Worm (Caenorhabditis elegans): Measurements from ENCODE around the gene fbxa-104.

ce11 chrV:15404859-15405258 is 18.6 kb downstream of the fbxa-104 start, which contains the start of gene srh-258:
- TF ChIP-seq fkh-10 (GFP tag; optimal IDR thresholded peaks at IDR 0.05) (no peak), hlh-8 (tag; optimal IDR thresholded peaks at IDR 0.05) (no peak), elt-2 (tag; optimal IDR thresholded peaks at IDR 0.05) (no peak), F13H6.1 (tag; optimal IDR thresholded peaks at IDR 0.05) (no peak), ama-1 (optimal IDR thresholded peaks at IDR 0.05) (no peak), zip-5 (tag; optimal IDR thresholded peaks at IDR 0.05) (no peak), pha-2 (tag; optimal IDR thresholded peaks at IDR 0.05) (no peak), ref-2 (tag; optimal IDR thresholded peaks at IDR 0.05) (no peak)
